Worm (Caenorhabditis elegans): ENCODE results near the gene dgk-1.

The dgk-1 gene

DNA sequence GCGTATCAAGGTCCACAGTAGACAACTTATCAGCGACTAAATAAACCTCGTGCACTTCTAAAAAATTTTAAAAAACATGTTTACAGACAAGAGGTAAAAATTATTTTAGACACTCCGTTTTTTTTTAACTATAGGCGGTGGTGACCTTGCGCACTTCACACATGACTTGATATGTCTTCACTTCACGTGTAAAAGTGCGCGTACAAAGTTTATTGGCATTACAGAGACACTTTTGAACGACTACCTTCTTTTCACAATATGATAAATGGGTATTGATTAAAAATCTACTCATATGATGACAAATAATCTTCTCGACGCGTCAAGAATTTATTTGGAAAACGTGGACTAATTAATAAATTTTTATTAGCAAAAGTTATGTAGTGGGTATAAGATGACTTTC is 35.5 kb upstream of the dgk-1 start:
- TF ChIP-seq nhr-76 (tag; optimal IDR thresholded peaks at IDR 0.05) (no peak), hlh-1 (tag; optimal IDR thresholded peaks at IDR 0.05) (no peak), pha-4 (tag; optimal IDR thresholded peaks at IDR 0.05) (no peak), mls-2 (tag; optimal IDR thresholded peaks at IDR 0.05) (no peak), cnd-1 (tag; optimal IDR thresholded peaks at IDR 0.05) (no peak), lin-32 (GFP tag; optimal IDR thresholded peaks at IDR 0.05) (no peak), sem-2 (GFP tag; optimal IDR thresholded peaks at IDR 0.05) (no peak), ceh-39 (tag; optimal IDR thresholded peaks at IDR 0.05) (no peak), sptf-1 (tag; optimal IDR thresholded peaks at IDR 0.05) (no peak), ztf-11 (tag; optimal IDR thresholded peaks at IDR 0.05) (no peak), snpc-4 (tag; optimal IDR thresholded peaks at IDR 0.05) (no peak), ces-1 (GFP tag; optimal IDR thresholded peaks at IDR 0.05) (no peak), lsy-2 (tag; optimal IDR thresholded peaks at IDR 0.05) (no peak), tbx-8 (GFP tag; optimal IDR thresholded peaks at IDR 0.05) (no peak), ceh-43 (GFP tag; optimal IDR thresholded peaks at IDR 0.05) (no peak), zip-8 (tag; optimal IDR thresholded peaks at IDR 0.05) (no peak), unc-120 (tag; optimal IDR thresholded peaks at IDR 0.05; ENCODE audit: poor library complexity, severe bottlenecking) (no peak), drap-1 (GFP tag; optimal IDR thresholded peaks at IDR 0.05) (no peak), nhr-12 (tag; optimal IDR thresholded peaks at IDR 0.05) (no peak)

DNA sequence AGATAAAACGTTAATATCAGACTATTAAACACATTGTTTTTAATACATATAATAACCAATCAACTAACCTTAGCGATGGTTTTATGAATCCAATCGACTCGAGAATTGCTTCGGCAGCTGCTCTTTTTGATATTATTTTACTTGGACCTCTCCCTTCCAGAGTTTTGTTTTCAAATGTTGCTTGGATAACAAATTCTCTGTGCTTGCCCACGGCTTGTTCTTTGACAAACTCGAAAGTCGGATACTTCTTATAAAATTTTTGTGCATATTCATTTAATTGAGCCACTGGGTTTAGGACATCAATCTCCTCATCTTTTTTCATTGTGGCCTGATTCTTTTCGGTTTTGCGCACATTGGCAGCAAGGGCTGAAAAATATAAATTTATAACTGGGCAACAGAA is 33.8 kb upstream of the dgk-1 start, which contains the start of gene F55A4.3:
F55A4.3 (minus strand) TSS at position 101 of the 400 bp plus-strand sequence.
- no peak for TF ChIP-seq elt-1 (tag; optimal IDR thresholded peaks at IDR 0.05; ENCODE audit: borderline replicate concordance, insufficient read depth)
- TF ChIP-seq sem-2 (GFP tag; optimal IDR thresholded peaks at IDR 0.05) = no peak
- no peak for TF ChIP-seq flh-1 (GFP tag; optimal IDR thresholded peaks at IDR 0.05)
- no peak for TF ChIP-seq sptf-1 (tag; optimal IDR thresholded peaks at IDR 0.05)
- TF ChIP-seq ces-1 (GFP tag; optimal IDR thresholded peaks at IDR 0.05) = no peak
- no peak for TF ChIP-seq nhr-76 (tag; optimal IDR thresholded peaks at IDR 0.05)
- TF ChIP-seq mab-5 (tag; optimal IDR thresholded peaks at IDR 0.05) = no peak

DNA sequence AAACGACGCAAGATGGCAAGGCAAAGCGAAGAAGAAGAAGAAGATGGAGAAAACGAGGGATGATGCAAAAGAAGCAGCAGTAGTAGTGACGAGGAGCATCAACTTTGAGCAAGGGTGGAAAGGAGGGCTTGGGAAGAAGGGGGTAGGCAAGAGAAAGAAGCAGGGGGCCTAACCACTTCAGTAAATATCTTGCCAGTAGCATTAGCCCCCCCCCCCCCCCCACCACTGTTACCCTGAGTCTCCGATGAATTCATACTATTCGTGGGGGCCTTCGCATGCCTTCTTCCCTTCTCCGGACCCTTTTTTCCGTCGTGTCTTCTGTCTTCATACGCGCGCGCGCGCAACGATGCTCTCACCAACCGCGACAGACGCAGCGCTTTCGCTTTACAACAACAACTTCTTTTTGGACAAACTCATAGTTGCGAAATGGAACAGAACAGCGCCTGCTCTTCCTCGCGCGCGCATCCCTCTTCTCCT is 30.6 kb upstream of the dgk-1 start:
- peak; percentile 13 for TF ChIP-seq sptf-1 (tag; optimal IDR thresholded peaks at IDR 0.05)
- no peak for TF ChIP-seq snpc-4 (tag; optimal IDR thresholded peaks at IDR 0.05)
- TF ChIP-seq cnd-1 (tag; optimal IDR thresholded peaks at IDR 0.05) = peak; percentile 58
- TF ChIP-seq nhr-237 (tag; optimal IDR thresholded peaks at IDR 0.05) = no peak
- no peak for TF ChIP-seq sem-2 (GFP tag; optimal IDR thresholded peaks at IDR 0.05)
- no peak for TF ChIP-seq zip-8 (tag; optimal IDR thresholded peaks at IDR 0.05)
- no peak for TF ChIP-seq lsy-2 (tag; optimal IDR thresholded peaks at IDR 0.05)
- peak; percentile 62 for TF ChIP-seq ces-1 (GFP tag; optimal IDR thresholded peaks at IDR 0.05)
- no peak for TF ChIP-seq ceh-43 (GFP tag; optimal IDR thresholded peaks at IDR 0.05)
- no peak for TF ChIP-seq elt-3 (tag; optimal IDR thresholded peaks at IDR 0.05)
- TF ChIP-seq bed-3 (GFP tag; optimal IDR thresholded peaks at IDR 0.05) = no peak
- TF ChIP-seq ceh-83 (GFP tag; optimal IDR thresholded peaks at IDR 0.05) = no peak
- TF ChIP-seq mls-2 (tag; optimal IDR thresholded peaks at IDR 0.05) = peak; percentile 75
- no peak for TF ChIP-seq nhr-76 (tag; optimal IDR thresholded peaks at IDR 0.05)
- TF ChIP-seq blmp-1 (tag; optimal IDR thresholded peaks at IDR 0.05) = no peak
- peak; percentile 25 for TF ChIP-seq drap-1 (GFP tag; optimal IDR thresholded peaks at IDR 0.05)
- peak; percentile 21 for TF ChIP-seq hlh-1 (tag; optimal IDR thresholded peaks at IDR 0.05)
- TF ChIP-seq pha-4 (tag; optimal IDR thresholded peaks at IDR 0.05) = no peak
- TF ChIP-seq lin-32 (GFP tag; optimal IDR thresholded peaks at IDR 0.05) = no peak
- no peak for TF ChIP-seq unc-39 (tag; optimal IDR thresholded peaks at IDR 0.05)
- TF ChIP-seq flh-1 (GFP tag; optimal IDR thresholded peaks at IDR 0.05) = no peak
- TF ChIP-seq unc-120 (tag; optimal IDR thresholded peaks at IDR 0.05; ENCODE audit: poor library complexity, severe bottlenecking) = peak; percentile 25
- no peak for TF ChIP-seq nhr-28 (tag; optimal IDR thresholded peaks at IDR 0.05)
- peak; percentile 43 for TF ChIP-seq M03D4.4 (tag; optimal IDR thresholded peaks at IDR 0.05)
- TF ChIP-seq nhr-2 (tag; optimal IDR thresholded peaks at IDR 0.05) = no peak
- TF ChIP-seq ztf-11 (tag; optimal IDR thresholded peaks at IDR 0.05) = no peak
- no peak for TF ChIP-seq lin-13 (tag; optimal IDR thresholded peaks at IDR 0.05)
- TF ChIP-seq ham-2 (GFP tag; optimal IDR thresholded peaks at IDR 0.05) = peak; percentile 49
- TF ChIP-seq ceh-39 (tag; optimal IDR thresholded peaks at IDR 0.05) = no peak
- TF ChIP-seq mep-1 (tag; optimal IDR thresholded peaks at IDR 0.05) = no peak
- no peak for TF ChIP-seq nhr-12 (tag; optimal IDR thresholded peaks at IDR 0.05)
- TF ChIP-seq elt-1 (tag; optimal IDR thresholded peaks at IDR 0.05; ENCODE audit: borderline replicate concordance, insufficient read depth) = no peak

- no peak for TF ChIP-seq bed-3 (GFP tag; optimal IDR thresholded peaks at IDR 0.05)
- no peak for TF ChIP-seq lin-32 (GFP tag; optimal IDR thresholded peaks at IDR 0.05)
- TF ChIP-seq sem-2 (GFP tag; optimal IDR thresholded peaks at IDR 0.05) = no peak
- TF ChIP-seq sptf-1 (tag; optimal IDR thresholded peaks at IDR 0.05) = no peak
- TF ChIP-seq ztf-11 (tag; optimal IDR thresholded peaks at IDR 0.05) = no peak
- no peak for TF ChIP-seq hlh-1 (tag; optimal IDR thresholded peaks at IDR 0.05)
- TF ChIP-seq nhr-12 (tag; optimal IDR thresholded peaks at IDR 0.05) = no peak
- no peak for TF ChIP-seq pha-4 (tag; optimal IDR thresholded peaks at IDR 0.05)
- TF ChIP-seq M03D4.4 (tag; optimal IDR thresholded peaks at IDR 0.05) = peak; percentile 12
- TF ChIP-seq ceh-83 (GFP tag; optimal IDR thresholded peaks at IDR 0.05) = no peak
- no peak for TF ChIP-seq ham-2 (GFP tag; optimal IDR thresholded peaks at IDR 0.05)
- peak; percentile 2 for TF ChIP-seq nhr-237 (tag; optimal IDR thresholded peaks at IDR 0.05)
- peak; percentile 40 for TF ChIP-seq mls-2 (tag; optimal IDR thresholded peaks at IDR 0.05)
- TF ChIP-seq ces-1 (GFP tag; optimal IDR thresholded peaks at IDR 0.05) = peak; percentile 99
Measured at ce11 chrX:1018586-1018985, 27.3 kb upstream of the dgk-1 start.
